Fruit fly (Drosophila melanogaster) whole organism, embryonic: Measurements from ENCODE around the gene term.

Source experiments
- Ada2b ChIP-seq: fragments of 200-800 bp; sonication (Bioruptor generic); IDR thresholded peaks from 2 replicates; pipeline ENCODE4 v1.3.6; 2022; ENCODE audit warnings: missing biosample characterization, missing genetic modification characterization
- Blimp-1 ChIP-seq: fragments of 200-800 bp; sonication (Bioruptor generic); optimal IDR thresholded peaks from 3 replicates; lab custom pipeline; 2018; ENCODE audit warnings: missing biosample characterization, missing genetic modification characterization, mild to moderate bottlenecking, moderate library complexity, missing genetic modification reagents
- CG10959 ChIP-seq: fragments of 200-800 bp; sonication (Bioruptor generic); IDR thresholded peaks from 2 replicates; pipeline ENCODE4 v1.3.6; 2022; ENCODE audit warnings: missing biosample characterization, missing genetic modification characterization
- CG11398 ChIP-seq: fragments of 200-800 bp; sonication (Bioruptor generic); optimal IDR thresholded peaks from 2 replicates; lab custom pipeline; 2016; ENCODE audit warnings: missing biosample characterization, missing genetic modification characterization
- CG11695 ChIP-seq: fragments of 200-800 bp; sonication (Bioruptor generic); IDR thresholded peaks from 3 replicates; pipeline ENCODE4 v1.3.6; 2022; ENCODE audit warnings: missing biosample characterization, missing genetic modification characterization
- CG16813 ChIP-seq: fragments of 200-800 bp; sonication (Bioruptor generic); IDR thresholded peaks from 3 replicates; pipeline ENCODE4 v1.3.6; 2022; ENCODE audit warnings: missing biosample characterization, missing genetic modification characterization; ENCODE audit not compliant: partially characterized antibody
- CG2120 ChIP-seq: fragments of 200-800 bp; sonication (Bioruptor generic); optimal IDR thresholded peaks from 3 replicates; lab custom pipeline; 2016; ENCODE audit warnings: missing biosample characterization, missing genetic modification characterization
- CG4730 ChIP-seq: fragments of 200-800 bp; sonication (Bioruptor generic); IDR thresholded peaks from 2 replicates; pipeline ENCODE4 v1.3.6; 2022; ENCODE audit warnings: missing biosample characterization, missing genetic modification characterization
- CG4854 ChIP-seq: fragments of 200-800 bp; sonication (Bioruptor generic); optimal IDR thresholded peaks from 2 replicates; lab custom pipeline; 2016; ENCODE audit warnings: missing biosample characterization, missing genetic modification characterization, inconsistent platforms
- CG6854 ChIP-seq: fragments of 200-800 bp; sonication (Bioruptor generic); optimal IDR thresholded peaks from 3 replicates; lab custom pipeline; 2017; ENCODE audit warnings: missing biosample characterization, mild to moderate bottlenecking, missing genetic modification characterization
- CG7271 ChIP-seq: fragments of 200-800 bp; sonication (Bioruptor generic); optimal IDR thresholded peaks from 2 replicates; lab custom pipeline; 2018; ENCODE audit warnings: missing biosample characterization, mild to moderate bottlenecking, missing genetic modification characterization, moderate library complexity
- CG7556 ChIP-seq: fragments of 200-800 bp; sonication (Bioruptor generic); optimal IDR thresholded peaks from 2 replicates; lab custom pipeline; 2017; ENCODE audit warnings: missing biosample characterization, mild to moderate bottlenecking, missing genetic modification characterization
- CG8281 ChIP-seq: fragments of 200-800 bp; sonication (Bioruptor generic); optimal IDR thresholded peaks from 2 replicates; lab custom pipeline; 2018; ENCODE audit warnings: missing biosample characterization, mild to moderate bottlenecking, missing genetic modification characterization, moderate library complexity
- CG8478 ChIP-seq: fragments of >200 bp; optimal IDR thresholded peaks from 2 replicates; lab custom pipeline; 2018
- CG9727 ChIP-seq: fragments of 200-800 bp; sonication (Bioruptor generic); optimal IDR thresholded peaks from 3 replicates; lab custom pipeline; 2017; ENCODE audit warnings: missing biosample characterization, mild to moderate bottlenecking, missing genetic modification characterization
- CTCF ChIP-seq: fragments of 200-800 bp; sonication (Bioruptor generic); optimal IDR thresholded peaks from 2 replicates; lab custom pipeline; 2017; ENCODE audit warnings: missing biosample characterization, mild to moderate bottlenecking, missing genetic modification characterization, moderate library complexity
- CkIIα-i1 ChIP-seq: fragments of 200-800 bp; sonication (Bioruptor generic); IDR thresholded peaks from 2 replicates; pipeline ENCODE4 v1.3.6; 2022; ENCODE audit warnings: missing biosample characterization, missing genetic modification characterization
- GATAe ChIP-seq: fragments of 200-800 bp; sonication (Bioruptor generic); conservative IDR thresholded peaks from 2 replicates; pipeline ENCODE4 v1.3.6; 2022; ENCODE audit warnings: missing biosample characterization, missing genetic modification characterization
- Gug ChIP-seq: fragments of 200-800 bp; sonication (Bioruptor generic); IDR thresholded peaks from 4 replicates; pipeline ENCODE4 v1.3.6; 2022; ENCODE audit warnings: missing biosample characterization, missing genetic modification characterization
- H2.0 ChIP-seq: fragments of 200-800 bp; sonication (Bioruptor generic); IDR thresholded peaks from 2 replicates; pipeline ENCODE4 v1.3.6; 2022; ENCODE audit warnings: missing biosample characterization, missing genetic modification characterization
- HmgZ ChIP-seq: fragments of 200-800 bp; sonication (Bioruptor generic); optimal IDR thresholded peaks from 2 replicates; lab custom pipeline; 2018; ENCODE audit warnings: missing biosample characterization, mild to moderate bottlenecking, missing genetic modification characterization
- Lpt ChIP-seq: fragments of >200 bp; optimal IDR thresholded peaks from 2 replicates; lab custom pipeline; 2018; ENCODE audit warnings: missing biosample characterization, missing genetic modification characterization
- NFAT ChIP-seq: fragments of 200-800 bp; sonication (Bioruptor generic); IDR thresholded peaks from 2 replicates; pipeline ENCODE4 v1.3.6; 2022; ENCODE audit warnings: missing biosample characterization, missing genetic modification characterization
- Optix ChIP-seq: fragments of 200-800 bp; sonication (Bioruptor generic); IDR thresholded peaks from 3 replicates; pipeline ENCODE4 v1.3.6; 2022; ENCODE audit warnings: missing biosample characterization, missing genetic modification characterization
- Rfx ChIP-seq: fragments of 200-800 bp; sonication (Bioruptor generic); IDR thresholded peaks from 2 replicates; pipeline ENCODE4 v1.3.6; 2022; ENCODE audit warnings: missing biosample characterization, missing genetic modification characterization
- Scr ChIP-seq: fragments of 200-800 bp; sonication (Bioruptor generic); IDR thresholded peaks from 2 replicates; pipeline ENCODE4 v1.3.6; 2022; ENCODE audit warnings: missing biosample characterization, missing genetic modification characterization; ENCODE audit not compliant: partially characterized antibody
- Sry-δ ChIP-seq: fragments of 200-800 bp; sonication (Bioruptor generic); optimal IDR thresholded peaks from 2 replicates; lab custom pipeline; 2016; ENCODE audit warnings: missing biosample characterization, missing genetic modification characterization
- Trl ChIP-seq, 3 experiments: fragments of >200 bp in 2 of 3; fragments of 200-800 bp in 1 of 3; sonication (Bioruptor generic) in 1 of 3; optimal IDR thresholded peaks; 2 replicates in 1 of 3; 3 replicates in 2 of 3; lab custom pipeline; 2016 to 2017; ENCODE audit warnings: missing biosample characterization in 1 of 3, missing genetic modification characterization in 1 of 3
- Usf ChIP-seq: fragments of 200-800 bp; sonication (Bioruptor generic); optimal IDR thresholded peaks from 2 replicates; lab custom pipeline; 2017; ENCODE audit warnings: missing genotype, missing biosample characterization, missing genetic modification characterization
- ap ChIP-seq: fragments of 200-800 bp; sonication (Bioruptor generic); IDR thresholded peaks from 2 replicates; pipeline ENCODE4 v1.3.6; 2022; ENCODE audit warnings: missing biosample characterization, missing genetic modification characterization
- bbx ChIP-seq: fragments of 200-800 bp; sonication (Bioruptor generic); IDR thresholded peaks from 2 replicates; pipeline ENCODE4 v1.3.6; 2022; ENCODE audit warnings: missing biosample characterization, missing genetic modification characterization; ENCODE audit not compliant: partially characterized antibody
- bowl ChIP-seq: fragments of 200-800 bp; sonication (Bioruptor generic); IDR thresholded peaks from 2 replicates; pipeline ENCODE4 v1.3.6; 2022; ENCODE audit warnings: missing biosample characterization, missing genetic modification characterization
- btn ChIP-seq: fragments of 200-800 bp; sonication (Bioruptor generic); optimal IDR thresholded peaks from 2 replicates; lab custom pipeline; 2016; ENCODE audit warnings: missing biosample characterization, missing genetic modification characterization
- dimm ChIP-seq: fragments of 200-800 bp; sonication (Bioruptor generic); IDR thresholded peaks from 2 replicates; pipeline ENCODE4 v1.3.6; 2022; ENCODE audit warnings: missing biosample characterization, missing genetic modification characterization
- fd96Cb ChIP-seq: fragments of 200-800 bp; sonication (Bioruptor generic); optimal IDR thresholded peaks from 2 replicates; lab custom pipeline; 2018; ENCODE audit warnings: missing biosample characterization, mild to moderate bottlenecking, missing genetic modification characterization, moderate library complexity
- ftz-f1 ChIP-seq: fragments of 200-800 bp; sonication (Bioruptor generic); optimal IDR thresholded peaks from 2 replicates; lab custom pipeline; 2016; ENCODE audit warnings: missing biosample characterization, missing genetic modification characterization
- grau ChIP-seq: fragments of 200-800 bp; optimal IDR thresholded peaks from 3 replicates; lab custom pipeline; 2019; ENCODE audit warnings: missing biosample characterization, mild to moderate bottlenecking, missing genetic modification characterization, moderate library complexity
- grn ChIP-seq: fragments of 200-800 bp; sonication (Bioruptor generic); optimal IDR thresholded peaks from 3 replicates; lab custom pipeline; 2017; ENCODE audit warnings: missing biosample characterization, missing genetic modification characterization
- hkb ChIP-seq, 2 experiments: fragments of 200-800 bp in 1 of 2; fragments of >200 bp in 1 of 2; sonication (Bioruptor generic) in 1 of 2; IDR thresholded peaks in 1 of 2; optimal IDR thresholded peaks in 1 of 2; 2 replicates each; pipeline versions ENCODE4 v1.3.6 to Lab custom; 2017 to 2022; ENCODE audit warnings: missing biosample characterization in 1 of 2, missing genetic modification characterization in 1 of 2
- inv ChIP-seq: fragments of 200-800 bp; sonication (Bioruptor generic); IDR thresholded peaks from 2 replicates; pipeline ENCODE4 v1.3.6; 2022; ENCODE audit warnings: missing biosample characterization, missing genetic modification characterization; ENCODE audit not compliant: partially characterized antibody
- ken ChIP-seq: fragments of 200-800 bp; sonication (Bioruptor generic); IDR thresholded peaks from 3 replicates; pipeline ENCODE4 v1.3.6; 2022; ENCODE audit warnings: missing biosample characterization, missing genetic modification characterization
- klu ChIP-seq: fragments of 200-800 bp; sonication (Bioruptor generic); IDR thresholded peaks from 2 replicates; pipeline ENCODE4 v1.3.6; 2022; ENCODE audit warnings: missing biosample characterization, missing genetic modification characterization
- lbe ChIP-seq: fragments of 200-800 bp; sonication (Bioruptor generic); optimal IDR thresholded peaks from 2 replicates; lab custom pipeline; 2016; ENCODE audit warnings: missing biosample characterization, mild to moderate bottlenecking, missing genetic modification characterization
- sens ChIP-seq: fragments of 200-800 bp; sonication (Bioruptor generic); peaks from one replicate; lab custom pipeline; 2016; ENCODE audit warnings: missing biosample characterization, missing genetic modification characterization
- seq ChIP-seq: fragments of 200-800 bp; sonication (Bioruptor generic); IDR thresholded peaks from 2 replicates; pipeline ENCODE4 v1.3.6; 2022; ENCODE audit warnings: missing biosample characterization, missing genetic modification characterization
- sisA ChIP-seq: fragments of 200-800 bp; sonication (Bioruptor generic); IDR thresholded peaks from 2 replicates; pipeline ENCODE4 v1.3.6; 2022; ENCODE audit warnings: missing biosample characterization, missing genetic modification characterization
- tup ChIP-seq: fragments of 200-800 bp; sonication (Bioruptor generic); optimal IDR thresholded peaks from 2 replicates; lab custom pipeline; 2016; ENCODE audit warnings: missing biosample characterization, mild to moderate bottlenecking, missing genetic modification characterization, moderate library complexity
- wek ChIP-seq: fragments of 200-800 bp; sonication (Bioruptor generic); optimal IDR thresholded peaks from 3 replicates; lab custom pipeline; 2018; ENCODE audit warnings: missing biosample characterization, mild to moderate bottlenecking, missing genetic modification characterization, moderate library complexity
- zen ChIP-seq: fragments of 200-800 bp; sonication (Bioruptor generic); optimal IDR thresholded peaks from 3 replicates; lab custom pipeline; 2018; ENCODE audit warnings: missing biosample characterization, mild to moderate bottlenecking, missing genetic modification characterization, moderate library complexity

The term gene

DNA sequence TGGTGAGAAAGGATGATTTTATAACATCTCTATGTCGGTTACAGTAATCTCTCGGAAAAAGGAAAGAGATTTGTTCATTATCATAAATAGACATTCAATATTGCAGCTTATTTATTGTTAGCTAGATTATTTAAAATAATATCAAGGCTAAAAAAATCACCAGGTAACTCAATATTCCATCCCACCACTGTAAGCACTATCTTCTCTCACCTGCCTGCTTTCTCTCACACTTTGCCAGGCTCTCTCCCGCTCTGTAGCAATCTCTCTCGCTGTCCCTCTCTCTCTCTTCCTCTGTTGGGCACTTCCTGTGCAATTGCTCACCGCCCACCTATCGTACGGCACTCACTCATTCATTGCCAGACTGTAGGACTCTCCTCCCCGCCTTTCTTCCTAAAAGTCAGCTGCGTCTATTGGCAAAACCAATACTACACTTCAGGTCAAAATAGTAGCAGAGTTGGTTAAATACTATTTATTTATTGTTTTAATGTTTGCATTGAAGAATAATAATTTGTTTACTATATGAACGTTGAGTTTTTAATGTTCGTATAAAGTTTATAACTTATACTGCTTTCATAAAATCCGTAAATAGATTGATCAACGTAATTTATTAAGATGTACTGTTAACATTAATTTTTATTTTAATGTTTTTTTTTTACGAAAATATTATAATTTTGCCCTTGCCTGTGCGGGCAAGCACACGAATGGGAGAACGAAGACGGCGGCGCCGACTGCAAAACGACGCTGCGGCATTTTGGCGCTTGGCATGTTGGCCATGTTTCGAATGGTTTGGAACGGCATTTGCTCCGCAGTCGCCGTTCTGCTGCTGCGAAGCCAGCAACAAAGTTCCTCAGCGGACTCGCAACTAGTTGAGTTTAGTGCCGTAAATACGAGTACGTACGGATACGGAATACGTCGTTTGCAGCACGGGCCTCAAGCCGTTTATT is 47.3 kb upstream of the term start (continued):
- peak; percentile 98 for TF ChIP-seq sens
- peak; percentile 96 for TF ChIP-seq HmgZ (tag; lab: Kevin White, UChicago)
- peak; percentile 91 for TF ChIP-seq CG9727 (GFP tag; lab: Kevin White, UChicago)
- TF ChIP-seq tup (GFP tag; lab: Kevin White, UChicago): peak; percentile 72
- peak; percentile 72 for TF ChIP-seq lbe
- TF ChIP-seq klu (GFP tag; lab: Robert Waterston, UW): peak; percentile 95
- TF ChIP-seq Rfx (GFP tag; lab: Robert Waterston, UW): peak; percentile 99
- TF ChIP-seq CG16813 (GFP tag; lab: Robert Waterston, UW): no peak
- peak; percentile 91 for TF ChIP-seq bowl (GFP tag; lab: Robert Waterston, UW)
- peak; percentile 22 for TF ChIP-seq CTCF (GFP tag; lab: Kevin White, UChicago)
- peak; percentile 95 for TF ChIP-seq ap (GFP tag; lab: Robert Waterston, UW)
- TF ChIP-seq grau (tag; lab: Kevin White, UChicago): peak; percentile 96
- TF ChIP-seq Lpt (GFP tag; lab: Kevin White, UChicago): no peak
- peak; percentile 88 for TF ChIP-seq CG4854 (GFP tag; lab: Kevin White, UChicago)
- no peak for TF ChIP-seq CG8478
- no peak for TF ChIP-seq CG7271 (tag; lab: Kevin White, UChicago)
- TF ChIP-seq CG11695 (GFP tag; lab: Robert Waterston, UW): peak; percentile 96
- TF ChIP-seq CG10959: peak; percentile 91
- peak; percentile 69 for TF ChIP-seq CG8281 (tag; lab: Kevin White, UChicago)
- TF ChIP-seq GATAe: peak; percentile 83
- TF ChIP-seq zen (tag; lab: Kevin White, UChicago): peak; percentile 76
- TF ChIP-seq NFAT (GFP tag; lab: Robert Waterston, UW): peak; percentile 99
- TF ChIP-seq dimm (GFP tag; lab: Robert Waterston, UW): peak; percentile 95
- TF ChIP-seq Trl (optimal IDR thresholded peaks at IDR 0.05; lab: Kevin White, UChicago): peak; percentile 98
- peak; percentile 67 for TF ChIP-seq Trl (GFP tag; optimal IDR thresholded peaks at IDR 0.05; lab: Kevin White, UChicago)
- peak; percentile 90 for TF ChIP-seq CkIIα-i1 (GFP tag; lab: Robert Waterston, UW)
- peak; percentile 92 for TF ChIP-seq ken (GFP tag; lab: Robert Waterston, UW)
- peak; percentile 67 for TF ChIP-seq Usf
- peak; percentile 98 for TF ChIP-seq sisA (GFP tag; lab: Robert Waterston, UW)
- peak; percentile 95 for TF ChIP-seq seq (GFP tag; lab: Robert Waterston, UW)
- TF ChIP-seq grn (GFP tag; lab: Kevin White, UChicago): peak; percentile 16
- peak; percentile 71 for TF ChIP-seq btn
- peak; percentile 98 for TF ChIP-seq H2.0 (GFP tag; lab: Robert Waterston, UW)
- TF ChIP-seq Scr (GFP tag; lab: Robert Waterston, UW): no peak
- TF ChIP-seq Optix (GFP tag; lab: Robert Waterston, UW): no peak
- TF ChIP-seq Gug: peak; percentile 95
- TF ChIP-seq CG6854 (GFP tag; lab: Kevin White, UChicago): peak; percentile 90
- no peak for TF ChIP-seq wek (GFP tag; lab: Kevin White, UChicago)
- TF ChIP-seq inv (GFP tag; lab: Robert Waterston, UW): no peak
- TF ChIP-seq Blimp-1: peak; percentile 81
- TF ChIP-seq bbx (GFP tag; lab: Robert Waterston, UW): no peak
- peak; percentile 97 for TF ChIP-seq CG4730 (GFP tag; lab: Robert Waterston, UW)
- peak; percentile 98 for TF ChIP-seq CG7556 (GFP tag; lab: Kevin White, UChicago)
- TF ChIP-seq CG11398: peak; percentile 85
- peak; percentile 99 for TF ChIP-seq Ada2b (GFP tag; lab: Robert Waterston, UW)
- peak; percentile 66 for TF ChIP-seq Sry-δ (GFP tag; lab: Kevin White, UChicago)
- TF ChIP-seq fd96Cb (tag; lab: Kevin White, UChicago): peak; percentile 84
- no peak for TF ChIP-seq hkb (optimal IDR thresholded peaks at IDR 0.05; lab: Kevin White, UChicago)
- TF ChIP-seq hkb (GFP tag; IDR thresholded peaks at IDR 0.05; lab: Robert Waterston, UW): peak; percentile 96
- TF ChIP-seq ftz-f1 (GFP tag; lab: Kevin White, UChicago): no peak
- TF ChIP-seq CG2120: peak; percentile 99
